Fruit fly (Drosophila melanogaster) whole organism, pupa: Measurements from ENCODE around the gene CG18766.

Experiments used
- CG10348 ChIP-seq: fragments of 200-800 bp; sonication (Bioruptor generic); IDR thresholded peaks from 2 replicates; pipeline ENCODE4 v1.3.6; 2022; ENCODE audit warnings: missing biosample characterization, missing genetic modification characterization
- CG12605 ChIP-seq: fragments of 200-800 bp; sonication (Bioruptor generic); IDR thresholded peaks from 2 replicates; pipeline ENCODE4 v1.3.6; 2022; ENCODE audit warnings: missing biosample characterization, missing genetic modification characterization
- CG13204 ChIP-seq: fragments of 200-800 bp; sonication (Bioruptor generic); optimal IDR thresholded peaks from 2 replicates; lab custom pipeline; 2018; ENCODE audit warnings: missing biosample characterization, mild to moderate bottlenecking, missing genetic modification characterization, moderate library complexity
- CG14655 ChIP-seq: fragments of 200-800 bp; sonication (Bioruptor generic); optimal IDR thresholded peaks from 3 replicates; lab custom pipeline; 2017; ENCODE audit warnings: mild to moderate bottlenecking, missing biosample characterization, missing genetic modification reagents, missing genetic modification characterization
- CG15710 ChIP-seq: fragments of 200-800 bp; sonication (Bioruptor generic); optimal IDR thresholded peaks from 2 replicates; lab custom pipeline; 2018; ENCODE audit warnings: missing biosample characterization, mild to moderate bottlenecking, missing genetic modification characterization, moderate library complexity
- CG17806 ChIP-seq: fragments of 200-800 bp; sonication (Bioruptor generic); optimal IDR thresholded peaks from 2 replicates; lab custom pipeline; 2018; ENCODE audit warnings: missing biosample characterization, mild to moderate bottlenecking, missing genetic modification characterization, moderate library complexity
- CG32121 ChIP-seq: fragments of 200-800 bp; sonication (Bioruptor generic); IDR thresholded peaks from 2 replicates; pipeline ENCODE4 v1.3.6; 2022; ENCODE audit warnings: missing biosample characterization, missing genetic modification characterization
- CG34367 ChIP-seq: fragments of 200-800 bp; sonication (Bioruptor generic); optimal IDR thresholded peaks from 2 replicates; lab custom pipeline; 2018; ENCODE audit warnings: missing biosample characterization, mild to moderate bottlenecking, missing genetic modification characterization
- CG4496 ChIP-seq: fragments of 200-800 bp; sonication (Bioruptor generic); IDR thresholded peaks from 3 replicates; pipeline ENCODE4 v1.3.6; 2022; ENCODE audit warnings: missing biosample characterization, missing genetic modification characterization
- CG8159 ChIP-seq: fragments of 200-800 bp; sonication (Bioruptor generic); optimal IDR thresholded peaks from 3 replicates; lab custom pipeline; 2018; ENCODE audit warnings: missing biosample characterization, mild to moderate bottlenecking, missing genetic modification characterization, moderate library complexity
- CG8301 ChIP-seq: fragments of 200-800 bp; sonication (Bioruptor generic); optimal IDR thresholded peaks from 2 replicates; lab custom pipeline; 2018; ENCODE audit warnings: missing biosample characterization, mild to moderate bottlenecking, missing genetic modification characterization
- CG9948 ChIP-seq: fragments of 200-800 bp; sonication (Bioruptor generic); optimal IDR thresholded peaks from 2 replicates; lab custom pipeline; 2018; ENCODE audit warnings: missing biosample characterization, mild to moderate bottlenecking, missing genetic modification characterization, moderate library complexity
- D1 ChIP-seq: fragments of 200-800 bp; sonication (Bioruptor generic); optimal IDR thresholded peaks from 2 replicates; lab custom pipeline; 2018; ENCODE audit warnings: missing biosample characterization, mild to moderate bottlenecking, missing genetic modification characterization, moderate library complexity
- EcR ChIP-seq: fragments of 200-800 bp; sonication (Bioruptor generic); optimal IDR thresholded peaks from 3 replicates; lab custom pipeline; 2019; ENCODE audit warnings: missing biosample characterization, missing genetic modification characterization, mild to moderate bottlenecking, moderate library complexity, missing genetic modification reagents
- Ets98B ChIP-seq: fragments of 200-800 bp; sonication (Bioruptor generic); IDR thresholded peaks from 2 replicates; pipeline ENCODE4 v1.3.6; 2022; ENCODE audit warnings: missing biosample characterization, missing genetic modification characterization
- Pif1A ChIP-seq: fragments of 200-800 bp; sonication (Bioruptor generic); optimal IDR thresholded peaks from 3 replicates; lab custom pipeline; 2016; ENCODE audit warnings: missing biosample characterization, missing genetic modification characterization
- Pif1B ChIP-seq: fragments of 200-800 bp; sonication (Bioruptor generic); optimal IDR thresholded peaks from 3 replicates; lab custom pipeline; 2016; ENCODE audit warnings: missing biosample characterization, missing genetic modification characterization
- Snoo ChIP-seq: fragments of 200-800 bp; sonication (Bioruptor generic); optimal IDR thresholded peaks from 3 replicates; lab custom pipeline; 2017; ENCODE audit warnings: missing biosample characterization, mild to moderate bottlenecking, missing genetic modification characterization, inconsistent platforms
- fd96Ca ChIP-seq: fragments of 200-800 bp; sonication (Bioruptor generic); IDR thresholded peaks from 3 replicates; pipeline ENCODE4 v1.3.6; 2022; ENCODE audit warnings: missing biosample characterization, missing genetic modification characterization
- gl ChIP-seq: fragments of 200-800 bp; sonication (Bioruptor generic); optimal IDR thresholded peaks from 2 replicates; lab custom pipeline; 2018; ENCODE audit warnings: missing biosample characterization, mild to moderate bottlenecking, missing genetic modification characterization
- rn ChIP-seq: fragments of 200-800 bp; sonication (Bioruptor generic); IDR thresholded peaks from 2 replicates; pipeline ENCODE4 v1.3.6; 2022; ENCODE audit warnings: missing biosample characterization, missing genetic modification characterization

CG18766 gene

dm6 chr3R:27240967-27241366, 4.1 kb downstream of the CG18766 start, which contains the start of gene CG17991:
CG17991 (plus strand) TSS chr3R:27241267.
- no peak for TF ChIP-seq CG14655 (GFP tag; lab: Kevin White, UChicago)
- no peak for TF ChIP-seq CG4496 (GFP tag; lab: Robert Waterston, UW)
- TF ChIP-seq CG34367 (tag; lab: Kevin White, UChicago) = no peak
- TF ChIP-seq Pif1A (GFP tag; lab: Kevin White, UChicago) = no peak
- TF ChIP-seq CG9948 (tag; lab: Kevin White, UChicago) = no peak
- no peak for TF ChIP-seq CG15710 (tag; lab: Kevin White, UChicago)
- no peak for TF ChIP-seq CG8301 (tag; lab: Kevin White, UChicago)
- TF ChIP-seq Ets98B = no peak
- no peak for TF ChIP-seq EcR
- TF ChIP-seq CG17806 (tag; lab: Kevin White, UChicago) = no peak
- no peak for TF ChIP-seq CG10348
- no peak for TF ChIP-seq Snoo (tag; lab: Kevin White, UChicago)
- TF ChIP-seq fd96Ca (GFP tag; lab: Robert Waterston, UW) = no peak
- TF ChIP-seq CG12605 (GFP tag; lab: Robert Waterston, UW) = no peak
- TF ChIP-seq rn = no peak

- TF ChIP-seq fd96Ca (GFP tag; lab: Robert Waterston, UW) = no peak
- TF ChIP-seq CG8159 (tag; lab: Kevin White, UChicago) = no peak
- no peak for TF ChIP-seq gl (tag; lab: Kevin White, UChicago)
- TF ChIP-seq D1 (tag; lab: Kevin White, UChicago) = no peak
- 0 out of 3 replicates have a peak, but pooled peaks have one; percentile 15 for TF ChIP-seq CG4496 (GFP tag; lab: Robert Waterston, UW)
- no peak for TF ChIP-seq Ets98B
- no peak for TF ChIP-seq CG13204 (GFP tag; lab: Kevin White, UChicago)
- TF ChIP-seq EcR = no peak
- no peak for TF ChIP-seq CG32121 (GFP tag; lab: Robert Waterston, UW)
- TF ChIP-seq rn = no peak
- no peak for TF ChIP-seq CG17806 (tag; lab: Kevin White, UChicago)
- 0 out of 2 replicates have a peak, but pooled peaks have one; percentile 6 for TF ChIP-seq CG12605 (GFP tag; lab: Robert Waterston, UW)
These were observed 6.4 kb downstream of the CG18766 start, which contains the start of the genes CG31064 and PolA2 for dm6 chr3R:27238438-27239301. CG31064 (minus strand) TSS chr3R:27239085. PolA2 (plus strand) TSS chr3R:27239163.

- TF ChIP-seq rn = no peak
These were observed 7.1 kb downstream of the CG18766 start for dm6 chr3R:27237980-27238379.

DNA sequence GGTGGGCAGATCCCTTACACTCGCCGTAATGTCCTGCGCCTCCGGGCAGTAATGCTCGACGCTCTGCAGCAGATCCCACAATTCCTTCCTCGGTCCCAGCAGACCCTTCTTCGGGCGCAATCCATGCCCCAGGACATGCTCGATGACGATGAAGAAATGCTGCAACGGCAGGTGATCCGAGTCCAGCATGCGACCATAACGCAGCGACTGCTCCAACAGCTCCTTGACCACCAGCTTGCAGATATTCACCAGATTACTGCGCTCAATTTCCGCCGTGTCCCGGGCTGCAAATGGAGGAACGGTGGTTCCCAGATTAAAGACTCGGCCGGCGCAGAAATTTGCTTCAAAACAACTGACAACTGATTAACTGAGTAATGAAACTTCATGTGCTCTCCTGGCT, 11.7 kb downstream of the CG18766 start, which contains the start of gene CG31068:
TSS of gene CG31068 (plus strand) at position 301 of the 400 bp plus-strand sequence.
- TF ChIP-seq CG10348 = no peak
- TF ChIP-seq, all 21 proteins: peak for 0

- no peak for TF ChIP-seq Ets98B
- no peak for TF ChIP-seq fd96Ca (GFP tag; lab: Robert Waterston, UW)
- no peak for TF ChIP-seq CG13204 (GFP tag; lab: Kevin White, UChicago)
- TF ChIP-seq gl (tag; lab: Kevin White, UChicago) = no peak
These were observed 15.7 kb downstream of the CG18766 start, which contains the start of gene CG42814 for dm6 chr3R:27229368-27229767. CG42814 (minus strand) TSS chr3R:27229468.

DNA sequence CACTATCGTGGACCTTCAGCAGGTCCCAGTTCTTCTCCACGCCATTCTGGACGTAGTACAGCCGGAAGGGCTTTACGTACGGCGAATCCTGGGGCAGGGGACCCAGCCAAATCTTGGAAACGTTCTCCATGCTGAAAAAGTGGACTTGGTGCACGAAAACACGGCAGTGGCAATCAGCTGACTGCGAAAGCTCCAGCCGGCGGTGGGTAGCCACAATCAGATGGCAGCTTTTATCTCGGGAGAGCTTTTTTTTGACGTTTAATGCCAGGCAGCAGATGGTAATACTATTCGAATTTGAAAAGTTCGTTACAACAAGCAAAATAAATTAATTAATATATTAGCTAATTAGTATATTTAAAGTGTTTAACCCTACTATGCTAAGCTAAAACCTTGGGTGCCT, 16.7 kb downstream of the CG18766 start, which contains the start of gene CG42813:
TSS of gene CG42813 (minus strand) at position 220 of the 400 bp plus-strand sequence.
- TF ChIP-seq CG4496 (GFP tag; lab: Robert Waterston, UW) = peak; percentile 67; the same call in 2 of the 3 replicates
- no peak for TF ChIP-seq gl (tag; lab: Kevin White, UChicago)
- peak; percentile 40; the same call in 1 of the 2 replicates for TF ChIP-seq Ets98B
- TF ChIP-seq, all 21 proteins: peak for 2

dm6 chr3R:27226080-27226648, 18.9 kb downstream of the CG18766 start:
- TF ChIP-seq CG32121 (GFP tag; lab: Robert Waterston, UW) (no peak), CG4496 (GFP tag; lab: Robert Waterston, UW) (no peak), CG9948 (tag; lab: Kevin White, UChicago) (no peak), CG10348 (no peak), CG17806 (tag; lab: Kevin White, UChicago) (no peak), Ets98B (no peak), CG13204 (GFP tag; lab: Kevin White, UChicago) (peak; percentile 16), CG8301 (tag; lab: Kevin White, UChicago) (no peak), Pif1B (GFP tag; lab: Kevin White, UChicago) (no peak), EcR (peak; percentile 41), CG14655 (GFP tag; lab: Kevin White, UChicago) (no peak), CG15710 (tag; lab: Kevin White, UChicago) (no peak), Pif1A (GFP tag; lab: Kevin White, UChicago) (no peak), D1 (tag; lab: Kevin White, UChicago) (no peak)
